Fruit fly (Drosophila melanogaster) whole organism, embryonic: ENCODE results near the gene Ilp5.

Experiments used
- Asciz ChIP-seq: fragments of 200-800 bp; sonication (Bioruptor generic); optimal IDR thresholded peaks from 2 replicates; lab custom pipeline; 2017; ENCODE audit warnings: missing biosample characterization, mild to moderate bottlenecking, missing genetic modification characterization, missing genetic modification reagents
- Blimp-1 ChIP-seq: fragments of 200-800 bp; sonication (Bioruptor generic); optimal IDR thresholded peaks from 3 replicates; lab custom pipeline; 2018; ENCODE audit warnings: missing biosample characterization, missing genetic modification characterization, mild to moderate bottlenecking, moderate library complexity, missing genetic modification reagents
- CG11085 ChIP-seq: fragments of 200-800 bp; sonication (Bioruptor generic); IDR thresholded peaks from 2 replicates; pipeline ENCODE4 v1.3.6; 2022; ENCODE audit warnings: missing biosample characterization, missing genetic modification characterization
- CG11695 ChIP-seq: fragments of 200-800 bp; sonication (Bioruptor generic); IDR thresholded peaks from 3 replicates; pipeline ENCODE4 v1.3.6; 2022; ENCODE audit warnings: missing biosample characterization, missing genetic modification characterization
- CG15011 ChIP-seq: fragments of 200-800 bp; sonication (Bioruptor generic); optimal IDR thresholded peaks from 3 replicates; lab custom pipeline; 2018; ENCODE audit warnings: missing biosample characterization, mild to moderate bottlenecking, missing genetic modification characterization
- CG15514 ChIP-seq: fragments of 200-800 bp; sonication (Bioruptor generic); optimal IDR thresholded peaks from 3 replicates; lab custom pipeline; 2017; ENCODE audit warnings: missing biosample characterization, missing genetic modification characterization, mild to moderate bottlenecking, moderate library complexity, missing genetic modification reagents
- CG15696 ChIP-seq: fragments of 200-800 bp; sonication (Bioruptor generic); optimal IDR thresholded peaks from 2 replicates; lab custom pipeline; 2019; ENCODE audit warnings: missing biosample characterization, mild to moderate bottlenecking, missing genetic modification characterization, moderate library complexity
- CG17186 ChIP-seq: fragments of 200-800 bp; sonication (Bioruptor generic); optimal IDR thresholded peaks from 3 replicates; lab custom pipeline; 2017; ENCODE audit warnings: missing biosample characterization, missing genetic modification reagents, missing genetic modification characterization
- CG17912 ChIP-seq: fragments of 200-800 bp; sonication (Bioruptor generic); optimal IDR thresholded peaks from 2 replicates; lab custom pipeline; 2018; ENCODE audit warnings: missing biosample characterization, mild to moderate bottlenecking, missing genetic modification characterization
- CG31224 ChIP-seq: fragments of 200-800 bp; sonication (Bioruptor generic); IDR thresholded peaks from 2 replicates; pipeline ENCODE4 v1.3.6; 2022; ENCODE audit warnings: missing biosample characterization, missing genetic modification characterization
- CG3995 ChIP-seq: fragments of 200-800 bp; sonication (Bioruptor generic); optimal IDR thresholded peaks from 3 replicates; lab custom pipeline; 2016; ENCODE audit warnings: missing biosample characterization, missing genetic modification characterization
- CG42726 ChIP-seq: fragments of 200-800 bp; sonication (Bioruptor generic); IDR thresholded peaks from 2 replicates; pipeline ENCODE4 v1.3.6; 2022; ENCODE audit warnings: missing biosample characterization, missing genetic modification characterization; ENCODE audit not compliant: partially characterized antibody
- CG4360 ChIP-seq: fragments of 200-800 bp; sonication (Bioruptor generic); IDR thresholded peaks from 2 replicates; pipeline ENCODE4 v1.3.6; 2022; ENCODE audit warnings: missing biosample characterization, missing genetic modification characterization
- CG4617 ChIP-seq: fragments of 200-800 bp; sonication (Bioruptor generic); optimal IDR thresholded peaks from 3 replicates; lab custom pipeline; 2016; ENCODE audit warnings: missing biosample characterization, missing genetic modification characterization, borderline replicate concordance
- CG6683 ChIP-seq: fragments of 200-800 bp; sonication (Bioruptor generic); optimal IDR thresholded peaks from 2 replicates; lab custom pipeline; 2017; ENCODE audit warnings: missing biosample characterization, mild to moderate bottlenecking, missing genetic modification characterization, missing genetic modification reagents
- CG6689 ChIP-seq: fragments of 200-800 bp; sonication (Bioruptor generic); IDR thresholded peaks from 2 replicates; pipeline ENCODE4 v1.3.6; 2022; ENCODE audit warnings: missing biosample characterization, missing genetic modification characterization
- CG7556 ChIP-seq: fragments of 200-800 bp; sonication (Bioruptor generic); optimal IDR thresholded peaks from 2 replicates; lab custom pipeline; 2017; ENCODE audit warnings: missing biosample characterization, mild to moderate bottlenecking, missing genetic modification characterization
- CG7839 ChIP-seq: fragments of 200-800 bp; sonication (Bioruptor generic); optimal IDR thresholded peaks from 3 replicates; lab custom pipeline; 2018; ENCODE audit warnings: missing biosample characterization, mild to moderate bottlenecking, missing genetic modification characterization, moderate library complexity
- CG8281 ChIP-seq: fragments of 200-800 bp; sonication (Bioruptor generic); optimal IDR thresholded peaks from 2 replicates; lab custom pipeline; 2018; ENCODE audit warnings: missing biosample characterization, mild to moderate bottlenecking, missing genetic modification characterization, moderate library complexity
- CG8944 ChIP-seq: fragments of 200-800 bp; sonication (Bioruptor generic); optimal IDR thresholded peaks from 3 replicates; lab custom pipeline; 2016; ENCODE audit warnings: missing biosample characterization, missing genetic modification characterization
- CG9727 ChIP-seq: fragments of 200-800 bp; sonication (Bioruptor generic); optimal IDR thresholded peaks from 3 replicates; lab custom pipeline; 2017; ENCODE audit warnings: missing biosample characterization, mild to moderate bottlenecking, missing genetic modification characterization
- CHES-1-like ChIP-seq: fragments of 200-800 bp; sonication (Bioruptor generic); optimal IDR thresholded peaks from 2 replicates; lab custom pipeline; 2016; ENCODE audit warnings: missing biosample characterization, missing genetic modification characterization
- CTCF ChIP-seq: fragments of 200-800 bp; sonication (Bioruptor generic); optimal IDR thresholded peaks from 2 replicates; lab custom pipeline; 2017; ENCODE audit warnings: missing biosample characterization, mild to moderate bottlenecking, missing genetic modification characterization, moderate library complexity
- Camta ChIP-seq: fragments of 200-800 bp; sonication (Bioruptor generic); optimal IDR thresholded peaks from 2 replicates; lab custom pipeline; 2016; ENCODE audit warnings: missing biosample characterization, missing genetic modification characterization
- Doc2 ChIP-seq: fragments of 200-800 bp; sonication (Bioruptor generic); IDR thresholded peaks from 2 replicates; pipeline ENCODE4 v1.3.6; 2022; ENCODE audit warnings: missing biosample characterization, missing genetic modification characterization
- ERR ChIP-seq: fragments of 200-800 bp; sonication (Bioruptor generic); optimal IDR thresholded peaks from 2 replicates; lab custom pipeline; 2016; ENCODE audit warnings: missing biosample characterization, missing genetic modification characterization
- Elba2 ChIP-seq: fragments of 200-800 bp; sonication (Bioruptor generic); optimal IDR thresholded peaks from 3 replicates; lab custom pipeline; 2016; ENCODE audit warnings: missing biosample characterization, missing genetic modification characterization
- Ets97D ChIP-seq: fragments of 200-800 bp; sonication (Bioruptor generic); optimal IDR thresholded peaks from 3 replicates; lab custom pipeline; 2016; ENCODE audit warnings: missing biosample characterization, missing genetic modification characterization
- Gsc ChIP-seq: fragments of 200-800 bp; sonication (Bioruptor generic); IDR thresholded peaks from 2 replicates; pipeline ENCODE4 v1.3.6; 2022; ENCODE audit warnings: missing biosample characterization, missing genetic modification characterization
- H2.0 ChIP-seq: fragments of 200-800 bp; sonication (Bioruptor generic); IDR thresholded peaks from 2 replicates; pipeline ENCODE4 v1.3.6; 2022; ENCODE audit warnings: missing biosample characterization, missing genetic modification characterization
- HLH54F ChIP-seq: fragments of 200-800 bp; sonication (Bioruptor generic); optimal IDR thresholded peaks from 3 replicates; lab custom pipeline; 2016; ENCODE audit warnings: missing biosample characterization, missing genetic modification characterization
- Hr51 ChIP-seq, 2 experiments: fragments of 200-800 bp; sonication (Bioruptor generic); optimal IDR thresholded peaks; 2 replicates in 1 of 2; 3 replicates in 1 of 2; lab custom pipeline; 2016 to 2018; ENCODE audit warnings: missing biosample characterization in 2 of 2, missing genetic modification characterization in 2 of 2, mild to moderate bottlenecking in 1 of 2, moderate library complexity in 1 of 2
- Side ChIP-seq: fragments of 200-800 bp; sonication (Bioruptor generic); optimal IDR thresholded peaks from 2 replicates; lab custom pipeline; 2016; ENCODE audit warnings: missing biosample characterization, missing genetic modification characterization
- YL-1 ChIP-seq: fragments of 200-800 bp; sonication (Bioruptor generic); optimal IDR thresholded peaks from 3 replicates; lab custom pipeline; 2017; ENCODE audit warnings: missing biosample characterization, mild to moderate bottlenecking, missing genetic modification characterization
- ac ChIP-seq: fragments of 200-800 bp; sonication (Bioruptor generic); optimal IDR thresholded peaks from 3 replicates; lab custom pipeline; 2017; ENCODE audit warnings: missing biosample characterization, mild to moderate bottlenecking, missing genetic modification characterization
- ara ChIP-seq: fragments of 200-800 bp; sonication (Bioruptor generic); IDR thresholded peaks from 2 replicates; pipeline ENCODE4 v1.3.6; 2022; ENCODE audit warnings: missing biosample characterization, missing genetic modification characterization
- bbx ChIP-seq: fragments of 200-800 bp; sonication (Bioruptor generic); IDR thresholded peaks from 2 replicates; pipeline ENCODE4 v1.3.6; 2022; ENCODE audit warnings: missing biosample characterization, missing genetic modification characterization; ENCODE audit not compliant: partially characterized antibody
- cato ChIP-seq: fragments of 200-800 bp; sonication (Bioruptor generic); optimal IDR thresholded peaks from 2 replicates; lab custom pipeline; 2016; ENCODE audit warnings: missing biosample characterization, missing genetic modification characterization, borderline replicate concordance
- gsb ChIP-seq: fragments of 200-800 bp; sonication (Bioruptor generic); IDR thresholded peaks from 2 replicates; pipeline ENCODE4 v1.3.6; 2022; ENCODE audit warnings: missing biosample characterization, missing genetic modification characterization
- gt ChIP-seq: fragments of 200-800 bp; sonication (Bioruptor generic); IDR thresholded peaks from 2 replicates; pipeline ENCODE4 v1.3.6; 2022; ENCODE audit warnings: missing biosample characterization, missing genetic modification characterization
- nerfin-1 ChIP-seq: fragments of 200-800 bp; sonication (Bioruptor generic); optimal IDR thresholded peaks from 3 replicates; lab custom pipeline; 2019; ENCODE audit warnings: missing biosample characterization, mild to moderate bottlenecking, missing genetic modification characterization, moderate library complexity
- odd ChIP-seq: fragments of 200-800 bp; sonication (Bioruptor generic); optimal IDR thresholded peaks from 2 replicates; lab custom pipeline; 2017; ENCODE audit warnings: missing biosample characterization, mild to moderate bottlenecking, missing genetic modification characterization
- ranshi ChIP-seq: fragments of 200-800 bp; sonication (Bioruptor generic); IDR thresholded peaks from 2 replicates; pipeline ENCODE4 v1.3.6; 2022; ENCODE audit warnings: missing biosample characterization, missing genetic modification characterization
- sc ChIP-seq, 3 experiments: fragments of >200 bp in 2 of 3; fragments of 200-800 bp in 1 of 3; sonication (Bioruptor generic) in 1 of 3; optimal IDR thresholded peaks; 2 replicates in 2 of 3; 3 replicates in 1 of 3; lab custom pipeline; 2017; ENCODE audit warnings: mild to moderate bottlenecking in 1 of 3, missing biosample characterization in 1 of 3, missing genetic modification characterization in 1 of 3, missing genetic modification reagents in 1 of 3
- sob ChIP-seq: fragments of 200-800 bp; sonication (Bioruptor generic); IDR thresholded peaks from 2 replicates; pipeline ENCODE4 v1.3.6; 2022; ENCODE audit warnings: missing biosample characterization, missing genetic modification characterization
- toy ChIP-seq: fragments of 200-800 bp; sonication (Bioruptor generic); IDR thresholded peaks from 2 replicates; pipeline ENCODE4 v1.3.6; 2022; ENCODE audit warnings: missing biosample characterization, missing genetic modification characterization
- unpg ChIP-seq: fragments of 200-800 bp; sonication (Bioruptor generic); optimal IDR thresholded peaks from 3 replicates; lab custom pipeline; 2018; ENCODE audit warnings: missing biosample characterization, mild to moderate bottlenecking, missing genetic modification characterization, moderate library complexity
- vfl ChIP-seq: fragments of 200-800 bp; sonication (Bioruptor generic); optimal IDR thresholded peaks from 2 replicates; lab custom pipeline; 2016; ENCODE audit warnings: missing biosample characterization, missing genetic modification characterization
- zen ChIP-seq: fragments of 200-800 bp; sonication (Bioruptor generic); optimal IDR thresholded peaks from 3 replicates; lab custom pipeline; 2018; ENCODE audit warnings: missing biosample characterization, mild to moderate bottlenecking, missing genetic modification characterization, moderate library complexity

The Ilp5 gene

DNA sequence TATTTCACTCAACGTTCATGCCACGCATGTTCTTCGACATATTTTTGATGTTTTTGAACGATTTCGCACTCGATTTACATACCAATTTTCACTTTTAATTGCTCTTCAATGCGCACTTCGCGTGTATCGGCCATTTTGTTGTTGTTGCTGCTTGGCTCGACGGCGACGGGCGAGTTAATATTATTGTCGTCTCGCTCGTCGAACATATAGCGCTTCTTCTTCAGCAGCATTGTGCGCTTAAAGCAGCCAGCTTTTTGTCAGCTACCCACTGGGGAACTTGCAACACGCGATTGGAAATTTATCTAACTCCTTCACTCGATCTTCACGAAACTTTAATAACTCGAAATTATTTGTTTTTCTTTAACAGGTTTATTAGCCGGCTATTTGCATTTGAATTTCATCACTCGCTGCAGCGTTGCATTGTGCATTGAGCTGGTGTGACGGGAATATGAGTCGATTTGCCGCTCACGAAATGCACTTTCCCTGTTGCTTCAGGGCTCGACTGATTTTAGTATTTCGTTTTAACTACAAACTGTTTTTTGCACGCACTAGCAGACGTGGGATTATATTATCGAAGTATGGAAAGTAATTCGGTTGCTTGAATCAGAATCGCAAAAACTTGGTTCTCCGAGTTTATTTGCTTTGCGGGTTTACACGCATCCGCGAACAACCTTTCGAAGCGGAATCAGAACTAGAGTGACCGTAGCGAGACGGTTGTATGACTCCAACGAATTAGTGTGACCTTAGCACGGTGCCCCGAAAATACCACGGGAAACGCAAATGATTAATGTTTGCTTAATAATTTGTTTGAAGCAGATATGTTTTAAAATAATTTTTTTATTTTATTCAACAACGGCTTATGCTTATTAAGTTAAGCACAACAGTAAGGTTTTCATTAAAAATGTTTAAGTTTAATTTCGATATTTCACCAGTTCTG is 31.2 kb upstream of the Ilp5 start, which contains the start of gene RasGAP1 (continued):
- TF ChIP-seq CG6689, result 0 out of 2 replicates have a peak, but pooled peaks have one; percentile 5
- TF ChIP-seq CTCF (GFP tag; lab: Kevin White, UChicago), result peak; percentile 5
- TF ChIP-seq H2.0 (GFP tag; lab: Robert Waterston, UW), result no peak
- TF ChIP-seq nerfin-1 (tag; lab: Kevin White, UChicago), result peak; percentile 62
- peak; percentile 88 for TF ChIP-seq CG4360
- TF ChIP-seq ranshi (GFP tag; lab: Robert Waterston, UW), result no peak
- TF ChIP-seq Asciz (GFP tag; lab: Kevin White, UChicago), result no peak
- TF ChIP-seq bbx (GFP tag; lab: Robert Waterston, UW), result peak; percentile 54; the same call in 1 of the 2 replicates
- no peak for TF ChIP-seq YL-1 (GFP tag; lab: Kevin White, UChicago)
- peak; percentile 30 for TF ChIP-seq CG42726 (GFP tag; lab: Robert Waterston, UW)
- peak; percentile 65 for TF ChIP-seq CG15514 (GFP tag; lab: Kevin White, UChicago)
- TF ChIP-seq gt (GFP tag; lab: Robert Waterston, UW), result no peak
- no peak for TF ChIP-seq CG15011
- TF ChIP-seq CHES-1-like (GFP tag; lab: Kevin White, UChicago), result peak; percentile 50
- TF ChIP-seq CG11695 (GFP tag; lab: Robert Waterston, UW), result no peak
- no peak for TF ChIP-seq ara (GFP tag; lab: Robert Waterston, UW)
- no peak for TF ChIP-seq gsb (GFP tag; lab: Robert Waterston, UW)
- no peak for TF ChIP-seq sc (optimal IDR thresholded peaks at IDR 0.05; lab: Kevin White, UChicago)
- no peak for TF ChIP-seq sc (GFP tag; optimal IDR thresholded peaks at IDR 0.05; lab: Kevin White, UChicago)
- no peak for TF ChIP-seq CG11085
- no peak for TF ChIP-seq vfl (GFP tag; lab: Kevin White, UChicago)
- TF ChIP-seq Blimp-1 (GFP tag; lab: Kevin White, UChicago), result peak; percentile 24
- no peak for TF ChIP-seq CG7839 (tag; lab: Kevin White, UChicago)
- TF ChIP-seq CG6683 (GFP tag; lab: Kevin White, UChicago), result no peak
- TF ChIP-seq toy (GFP tag; lab: Robert Waterston, UW), result no peak
- TF ChIP-seq Doc2 (GFP tag; lab: Robert Waterston, UW), result no peak
- peak; percentile 1 for TF ChIP-seq CG17186 (GFP tag; lab: Kevin White, UChicago)
- TF ChIP-seq CG9727 (GFP tag; lab: Kevin White, UChicago), result no peak
- no peak for TF ChIP-seq Hr51 (GFP tag; optimal IDR thresholded peaks at IDR 0.05; lab: Kevin White, UChicago)
- TF ChIP-seq odd (GFP tag; lab: Kevin White, UChicago), result no peak
- no peak for TF ChIP-seq CG31224 (GFP tag; lab: Robert Waterston, UW)
- no peak for TF ChIP-seq CG8281
- TF ChIP-seq CG17912 (GFP tag; lab: Kevin White, UChicago), result no peak
- TF ChIP-seq Gsc (GFP tag; lab: Robert Waterston, UW), result no peak
- TF ChIP-seq ac (GFP tag; lab: Kevin White, UChicago), result no peak
- TF ChIP-seq Camta (GFP tag; lab: Kevin White, UChicago), result no peak
- TF ChIP-seq cato (GFP tag; lab: Kevin White, UChicago), result no peak
- TF ChIP-seq Elba2 (GFP tag; lab: Kevin White, UChicago), result no peak
- peak; percentile 91 for TF ChIP-seq CG4617 (GFP tag; lab: Kevin White, UChicago)
- TF ChIP-seq CG8944 (GFP tag; lab: Kevin White, UChicago), result no peak
- TF ChIP-seq zen (tag; lab: Kevin White, UChicago), result no peak
- peak; percentile 10 for TF ChIP-seq Ets97D
- peak; percentile 4 for TF ChIP-seq HLH54F (GFP tag; lab: Kevin White, UChicago)
- TF ChIP-seq ERR (GFP tag; lab: Kevin White, UChicago), result no peak
- TF ChIP-seq unpg (GFP tag; lab: Kevin White, UChicago), result no peak
- TF ChIP-seq CG3995 (GFP tag; lab: Kevin White, UChicago), result no peak
- no peak for TF ChIP-seq CG15696 (tag; lab: Kevin White, UChicago)
- TF ChIP-seq CG7556 (GFP tag; lab: Kevin White, UChicago), result no peak
- TF ChIP-seq Side (GFP tag; lab: Kevin White, UChicago), result no peak
- peak; percentile 26; the same call in 1 of the 2 replicates for TF ChIP-seq sob
